Fruit fly (Drosophila melanogaster): Measurements from ENCODE around the gene Pop4.

dm6 chr3L:7934857-7935256, 43.6 kb downstream of the Pop4 start:
- no peak for TF ChIP-seq Hr78 (GFP tag; optimal IDR thresholded peaks at IDR 0.05)
- no peak for TF ChIP-seq ey (GFP tag; optimal IDR thresholded peaks at IDR 0.05)

Measured in whole organism, wandering third instar larva.